Fruit fly (Drosophila melanogaster) whole organism, adult: ENCODE measurements around the gene ppk23.

Experiments used
- CG12768 ChIP-seq: fragments of 200-800 bp; sonication (Bioruptor generic); optimal IDR thresholded peaks from 2 replicates; lab custom pipeline; 2017; ENCODE audit warnings: missing biosample characterization, missing genetic modification characterization, mild to moderate bottlenecking, moderate library complexity, missing genetic modification reagents
- bab1 ChIP-seq: fragments of 200-800 bp; sonication (Bioruptor generic); optimal IDR thresholded peaks from 3 replicates; lab custom pipeline; 2019; ENCODE audit warnings: missing biosample characterization, mild to moderate bottlenecking, missing genetic modification characterization, moderate library complexity
- pad ChIP-seq: fragments of 200-800 bp; sonication (Bioruptor generic); optimal IDR thresholded peaks from 3 replicates; lab custom pipeline; 2017; ENCODE audit warnings: missing biosample characterization, missing genetic modification characterization, mild to moderate bottlenecking, moderate library complexity, missing genetic modification reagents
- toe ChIP-seq: fragments of 200-800 bp; sonication (Bioruptor generic); optimal IDR thresholded peaks from 2 replicates; lab custom pipeline; 2016; ENCODE audit warnings: missing biosample characterization, missing genetic modification characterization

DNA sequence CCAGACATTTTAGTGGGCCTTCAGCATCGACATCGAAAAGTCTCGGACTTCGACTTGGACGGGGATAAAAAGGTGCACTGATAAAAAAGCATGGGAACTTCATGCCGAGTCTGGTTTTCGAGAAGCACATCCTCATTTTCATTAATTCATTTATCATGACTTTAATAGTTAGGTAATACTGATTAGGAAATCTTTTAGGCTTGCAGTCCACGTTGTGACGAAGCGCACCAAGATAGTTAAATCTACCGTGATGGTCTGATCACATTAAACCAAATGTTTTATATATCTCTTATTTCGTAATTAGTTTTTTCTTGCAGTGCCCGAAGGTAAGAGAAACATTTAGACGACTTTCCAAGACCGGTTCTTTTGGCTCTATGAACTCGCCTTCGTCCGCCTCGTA lies 10.3 kb downstream of the ppk23 start:
- no peak for TF ChIP-seq pad
- no peak for TF ChIP-seq toe (GFP tag; lab: Kevin White, UChicago)
- no peak for TF ChIP-seq CG12768 (GFP tag; lab: Kevin White, UChicago)
- TF ChIP-seq bab1: no peak
